Worm (Caenorhabditis elegans) whole organism, L2 larva: ENCODE measurements around the gene srz-18.

Experiments used
- F13H6.1 ChIP-seq: sonication (generic microtip); optimal IDR thresholded peaks from 2 replicates; lab custom pipeline; 2016; ENCODE audit warnings: missing genetic modification characterization, missing compliant biosample characterization
- R02D3.7 ChIP-seq: fragments of 150-350 bp; optimal IDR thresholded peaks from 2 replicates; lab custom pipeline; 2014; ENCODE audit warnings: missing biosample characterization, missing genetic modification characterization
- Y55F3AM.14 ChIP-seq: fragments of 200-800 bp; sonication (Bioruptor generic); optimal IDR thresholded peaks from 2 replicates; lab custom pipeline; 2018; ENCODE audit warnings: mild to moderate bottlenecking, missing genetic modification characterization, missing compliant biosample characterization
- ZK546.5 ChIP-seq: sonication (generic microtip); optimal IDR thresholded peaks from 2 replicates; lab custom pipeline; 2017; ENCODE audit warnings: missing biosample characterization, missing genetic modification characterization
- aly-2 ChIP-seq: fragments of 150-350 bp; optimal IDR thresholded peaks from 2 replicates; lab custom pipeline; 2014; ENCODE audit warnings: missing biosample characterization, missing genetic modification characterization
- ama-1 ChIP-seq: fragments of 150-350 bp; optimal IDR thresholded peaks from 2 replicates; lab custom pipeline; 2018; ENCODE audit warnings: inconsistent platforms
- blmp-1 ChIP-seq: sonication (generic microtip); optimal IDR thresholded peaks from 2 replicates; lab custom pipeline; 2017; ENCODE audit warnings: missing genetic modification characterization, mild to moderate bottlenecking, missing compliant biosample characterization, antibody characterized with exemption, moderate library complexity; ENCODE audit not compliant: insufficient read depth
- ceh-82 ChIP-seq: fragments of 150-350 bp; optimal IDR thresholded peaks from 2 replicates; lab custom pipeline; 2014; ENCODE audit warnings: missing biosample characterization, missing genetic modification characterization
- crh-2 ChIP-seq: sonication (generic microtip); optimal IDR thresholded peaks from 2 replicates; lab custom pipeline; 2017; ENCODE audit warnings: missing biosample characterization, missing genetic modification characterization
- egl-27 ChIP-seq: sonication (generic microtip); optimal IDR thresholded peaks from 3 replicates; lab custom pipeline; 2017; ENCODE audit warnings: missing biosample characterization, missing genetic modification reagents, missing genetic modification characterization
- elt-1 ChIP-seq: fragments of 150-350 bp; optimal IDR thresholded peaks from 2 replicates; lab custom pipeline; 2014; ENCODE audit warnings: missing biosample characterization, missing genetic modification characterization
- elt-3 ChIP-seq: sonication (generic microtip); optimal IDR thresholded peaks from 2 replicates; lab custom pipeline; 2017; ENCODE audit warnings: missing biosample characterization, missing genetic modification characterization
- fos-1 ChIP-seq: fragments of 150-350 bp; optimal IDR thresholded peaks from 2 replicates; lab custom pipeline; 2014; ENCODE audit warnings: missing biosample characterization, missing genetic modification characterization
- gmeb-1 ChIP-seq: fragments of 150-350 bp; optimal IDR thresholded peaks from 2 replicates; lab custom pipeline; 2014; ENCODE audit warnings: missing biosample characterization, missing genetic modification characterization
- lin-11 ChIP-seq: fragments of 150-350 bp; sonication (generic microtip); optimal IDR thresholded peaks from 2 replicates; lab custom pipeline; 2014; ENCODE audit warnings: missing biosample characterization, missing genetic modification characterization, inconsistent platforms, mixed read lengths
- lin-13 ChIP-seq: fragments of 150-350 bp; optimal IDR thresholded peaks from 2 replicates; lab custom pipeline; 2014; ENCODE audit warnings: missing biosample characterization, missing genetic modification reagents, missing genetic modification characterization
- lin-39 ChIP-seq: fragments of 150-350 bp; optimal IDR thresholded peaks from 2 replicates; lab custom pipeline; 2014; ENCODE audit warnings: missing biosample characterization, missing genetic modification reagents, missing genetic modification characterization
- lsy-2 ChIP-seq, 2 experiments: fragments of 150-350 bp in 1 of 2; sonication (generic microtip) in 1 of 2; optimal IDR thresholded peaks; 2 replicates each; lab custom pipeline; 2014 to 2017; ENCODE audit warnings: missing biosample characterization in 2 of 2, missing genetic modification characterization in 2 of 2
- mab-5 ChIP-seq: fragments of 150-350 bp; optimal IDR thresholded peaks from 2 replicates; lab custom pipeline; 2014; ENCODE audit warnings: missing biosample characterization, missing genetic modification characterization
- nhr-12 ChIP-seq: fragments of 150-350 bp; optimal IDR thresholded peaks from 2 replicates; lab custom pipeline; 2014; ENCODE audit warnings: missing biosample characterization, missing genetic modification characterization
- nhr-129 ChIP-seq: fragments of 150-350 bp; optimal IDR thresholded peaks from 2 replicates; lab custom pipeline; 2014; ENCODE audit warnings: missing biosample characterization, missing genetic modification characterization
- nhr-21 ChIP-seq: fragments of 150-350 bp; optimal IDR thresholded peaks from 2 replicates; lab custom pipeline; 2014; ENCODE audit warnings: missing biosample characterization, missing genetic modification characterization
- nhr-23 ChIP-seq: fragments of 150-350 bp; optimal IDR thresholded peaks from 2 replicates; lab custom pipeline; 2014; ENCODE audit warnings: missing biosample characterization, missing genetic modification reagents, missing genetic modification characterization
- nhr-25 ChIP-seq: fragments of 150-350 bp; sonication (generic microtip); optimal IDR thresholded peaks from 3 replicates; lab custom pipeline; 2014; ENCODE audit warnings: missing biosample characterization, missing genetic modification characterization
- nhr-6 ChIP-seq: fragments of 150-350 bp; optimal IDR thresholded peaks from 2 replicates; lab custom pipeline; 2014; ENCODE audit warnings: missing biosample characterization, missing genetic modification characterization
- nhr-77 ChIP-seq: fragments of 150-350 bp; optimal IDR thresholded peaks from 2 replicates; lab custom pipeline; 2014; ENCODE audit warnings: missing biosample characterization, missing genetic modification characterization
- peb-1 ChIP-seq: fragments of 150-350 bp; optimal IDR thresholded peaks from 2 replicates; lab custom pipeline; 2014; ENCODE audit warnings: missing biosample characterization, missing genetic modification characterization
- sem-4 ChIP-seq: fragments of 150-350 bp; optimal IDR thresholded peaks from 2 replicates; lab custom pipeline; 2014; ENCODE audit warnings: missing biosample characterization, missing genetic modification reagents, missing genetic modification characterization
- sma-9 ChIP-seq, 2 experiments: fragments of 150-350 bp in 1 of 2; sonication (generic microtip) in 1 of 2; optimal IDR thresholded peaks; 2 replicates each; lab custom pipeline; 2014 to 2016; ENCODE audit warnings: missing genetic modification characterization in 2 of 2, mild to moderate bottlenecking in 1 of 2, missing biosample characterization in 1 of 2, missing compliant biosample characterization in 1 of 2, missing genetic modification reagents in 1 of 2, moderate library complexity in 1 of 2
- snpc-4 ChIP-seq: fragments of 150-350 bp; optimal IDR thresholded peaks from 2 replicates; lab custom pipeline; 2014; ENCODE audit warnings: missing biosample characterization, missing genetic modification characterization
- unc-39 ChIP-seq: fragments of 150-350 bp; optimal IDR thresholded peaks from 2 replicates; lab custom pipeline; 2014; ENCODE audit warnings: missing biosample characterization, missing genetic modification characterization
- unc-62 ChIP-seq: fragments of 150-350 bp; optimal IDR thresholded peaks from 2 replicates; lab custom pipeline; 2014; ENCODE audit warnings: missing biosample characterization, missing genetic modification reagents, missing genetic modification characterization
- zag-1 ChIP-seq: fragments of 150-350 bp; optimal IDR thresholded peaks from 2 replicates; lab custom pipeline; 2014; ENCODE audit warnings: missing biosample characterization, missing genetic modification characterization
- ztf-1 ChIP-seq: fragments of 200-800 bp; sonication (Bioruptor generic); conservative IDR thresholded peaks from 2 replicates; pipeline ENCODE4 v1.3.6; 2022; ENCODE audit warnings: missing genetic modification characterization, missing compliant biosample characterization
- ztf-11 ChIP-seq: sonication (generic microtip); optimal IDR thresholded peaks from 2 replicates; lab custom pipeline; 2017; ENCODE audit warnings: missing biosample characterization, missing genetic modification characterization
- ztf-4 ChIP-seq: fragments of 150-350 bp; optimal IDR thresholded peaks from 2 replicates; lab custom pipeline; 2014; ENCODE audit warnings: missing biosample characterization, missing genetic modification characterization

Gene srz-18

DNA sequence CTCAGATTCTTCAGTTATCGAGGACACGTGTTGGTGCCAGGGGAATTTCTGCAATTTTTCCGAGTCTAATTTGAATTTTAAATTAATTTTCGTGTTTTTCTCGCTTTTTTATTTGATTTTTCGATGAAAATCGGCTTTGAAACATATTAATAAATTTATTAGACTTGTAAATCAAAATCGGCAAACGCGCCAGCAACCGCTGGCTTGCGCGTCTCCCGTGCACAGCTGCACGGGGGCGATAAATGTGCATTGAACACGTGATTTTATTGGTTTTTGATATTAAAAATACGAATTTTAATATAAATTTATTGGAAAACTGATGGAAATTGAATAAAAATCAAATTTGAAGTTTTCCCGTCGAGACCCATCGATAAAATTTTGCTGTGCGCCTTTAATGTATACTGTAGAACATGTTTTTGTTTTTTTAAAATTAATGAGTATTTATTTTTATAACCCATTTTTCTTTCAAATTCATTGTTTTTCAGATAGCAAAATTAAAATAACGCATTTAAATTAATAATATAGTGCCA, 45.9 kb upstream of the srz-18 start, which contains the start of gene F26F2.7 (continued):
- TF ChIP-seq nhr-77 (tag; lab: Kevin White, UChicago) = no peak
- TF ChIP-seq ceh-82 (tag; lab: Kevin White, UChicago) = no peak
- no peak for TF ChIP-seq ama-1 (lab: Kevin White, UChicago)
- TF ChIP-seq ZK546.5 (tag; lab: Kevin White, UChicago) = no peak
- TF ChIP-seq nhr-21 = peak; percentile 58
- TF ChIP-seq unc-62 (GFP tag; lab: Kevin White, UChicago) = no peak
- peak; percentile 71 for TF ChIP-seq sem-4 (tag; lab: Kevin White, UChicago)
- peak; percentile 21 for TF ChIP-seq R02D3.7 (tag; lab: Kevin White, UChicago)
- no peak for TF ChIP-seq elt-3 (tag; lab: Kevin White, UChicago)

DNA sequence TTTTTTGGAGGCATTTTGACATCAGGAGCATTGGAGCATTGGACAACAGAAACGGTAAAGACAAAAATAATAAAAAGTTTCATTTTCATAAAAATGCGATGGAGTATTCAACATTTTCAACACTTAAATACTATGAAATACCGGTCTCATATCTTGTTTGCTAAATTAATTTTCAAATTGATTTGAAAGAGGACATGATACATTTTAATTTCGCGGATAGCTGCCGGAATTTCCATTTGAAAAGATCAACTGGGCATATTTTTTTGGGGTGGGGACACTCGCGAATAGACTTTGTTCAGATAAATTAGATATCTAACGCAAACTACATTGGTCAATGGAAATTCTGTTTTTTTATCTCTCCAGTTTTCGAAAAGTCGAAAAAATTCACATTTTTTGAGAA, 31.8 kb upstream of the srz-18 start, which contains the start of gene F26F2.10:
F26F2.10 (minus strand) TSS at position 101 of the 400 bp plus-strand sequence.
- TF ChIP-seq lin-39 (tag; lab: Kevin White, UChicago) = no peak
- TF ChIP-seq nhr-21 = no peak
- TF ChIP-seq lsy-2 (tag; optimal IDR thresholded peaks at IDR 0.05; lab: Kevin White, UChicago) = no peak
- no peak for TF ChIP-seq unc-62 (GFP tag; lab: Kevin White, UChicago)
- TF ChIP-seq snpc-4 (tag; lab: Kevin White, UChicago) = no peak
- no peak for TF ChIP-seq nhr-129 (tag; lab: Kevin White, UChicago)

DNA sequence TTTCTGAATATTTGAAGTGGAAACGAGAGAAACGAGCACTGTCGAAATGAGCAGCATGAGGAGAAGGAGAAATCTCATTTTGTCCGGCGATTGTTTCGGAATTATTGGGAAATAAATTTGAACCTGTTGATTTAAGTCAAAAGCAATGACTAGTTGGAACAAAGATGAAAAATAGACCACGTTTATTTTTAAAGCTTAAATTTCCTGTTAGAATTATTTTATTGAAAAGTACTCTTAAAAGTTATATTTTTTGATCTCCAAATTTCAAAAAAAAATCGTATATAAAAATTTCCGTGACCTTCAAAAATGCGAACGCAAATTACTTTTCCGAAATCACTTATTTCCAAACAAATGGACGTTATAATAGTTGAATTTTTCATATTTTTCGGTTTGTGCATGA, 30.9 kb upstream of the srz-18 start, which contains the start of gene F26F2.11:
F26F2.11 (minus strand) TSS at position 101 of the 400 bp plus-strand sequence.
- TF ChIP-seq ztf-4 (no peak), nhr-23 (tag; lab: Kevin White, UChicago) (no peak), fos-1 (tag; lab: Kevin White, UChicago) (no peak), ama-1 (lab: Kevin White, UChicago) (no peak), ztf-11 (no peak), mab-5 (tag; lab: Kevin White, UChicago) (no peak), peb-1 (tag; lab: Kevin White, UChicago) (no peak), ZK546.5 (tag; lab: Kevin White, UChicago) (no peak), egl-27 (tag; lab: Kevin White, UChicago) (no peak), elt-1 (tag; lab: Kevin White, UChicago) (no peak), nhr-6 (no peak), nhr-12 (tag; lab: Kevin White, UChicago) (no peak), ztf-1 (no peak)

DNA sequence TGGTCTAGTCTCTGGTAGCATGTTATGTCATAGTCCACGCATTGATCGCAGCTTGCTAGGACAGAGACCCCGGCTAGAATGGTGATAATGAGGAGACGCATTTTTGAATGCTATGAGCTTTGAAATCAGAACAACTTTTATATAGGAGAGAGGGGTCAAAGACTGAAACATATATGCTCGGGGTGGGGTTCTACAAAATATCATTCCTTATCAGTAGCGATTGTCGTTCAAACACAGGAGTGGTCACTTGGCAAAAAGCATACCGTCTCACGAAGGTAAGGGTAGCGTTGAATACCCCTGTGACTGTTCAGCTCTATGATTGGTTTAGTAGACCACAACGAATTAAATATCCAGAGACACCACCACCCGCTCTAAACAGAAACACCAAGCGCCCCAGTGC, 29.4 kb upstream of the srz-18 start, which contains the start of gene F46B3.1:
F46B3.1 (minus strand) TSS at position 101 of the 400 bp plus-strand sequence.
- no peak for TF ChIP-seq R02D3.7 (tag; lab: Kevin White, UChicago)
- TF ChIP-seq unc-39 = no peak
- no peak for TF ChIP-seq nhr-6
- no peak for TF ChIP-seq gmeb-1 (tag; lab: Kevin White, UChicago)
- no peak for TF ChIP-seq Y55F3AM.14 (GFP tag; lab: Kevin White, UChicago)
- TF ChIP-seq lin-11 (tag; lab: Kevin White, UChicago) = no peak

DNA sequence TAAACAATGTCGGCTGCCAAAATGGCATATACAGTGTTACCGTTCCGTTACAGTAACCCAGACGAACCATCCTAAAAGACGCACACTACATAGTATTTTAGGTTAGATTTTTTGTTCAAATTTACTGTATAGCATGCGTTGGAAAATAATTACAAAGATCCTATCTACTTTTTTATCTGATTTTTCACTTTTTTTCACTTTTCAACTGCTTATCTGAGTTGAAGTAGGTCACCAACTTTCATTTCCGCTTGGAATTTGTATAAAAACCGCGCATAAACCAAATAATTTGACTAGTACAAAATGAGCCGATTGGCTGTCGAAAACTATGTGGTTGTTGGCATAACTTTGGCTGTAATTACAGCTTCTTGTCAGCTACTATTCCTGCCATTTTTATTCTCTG, 26.7 kb upstream of the srz-18 start, which contains the start of gene col-163:
col-163 (plus strand) TSS at position 301 of the 400 bp plus-strand sequence.
- no peak for TF ChIP-seq ama-1 (lab: Kevin White, UChicago)
- no peak for TF ChIP-seq nhr-12 (tag; lab: Kevin White, UChicago)

DNA sequence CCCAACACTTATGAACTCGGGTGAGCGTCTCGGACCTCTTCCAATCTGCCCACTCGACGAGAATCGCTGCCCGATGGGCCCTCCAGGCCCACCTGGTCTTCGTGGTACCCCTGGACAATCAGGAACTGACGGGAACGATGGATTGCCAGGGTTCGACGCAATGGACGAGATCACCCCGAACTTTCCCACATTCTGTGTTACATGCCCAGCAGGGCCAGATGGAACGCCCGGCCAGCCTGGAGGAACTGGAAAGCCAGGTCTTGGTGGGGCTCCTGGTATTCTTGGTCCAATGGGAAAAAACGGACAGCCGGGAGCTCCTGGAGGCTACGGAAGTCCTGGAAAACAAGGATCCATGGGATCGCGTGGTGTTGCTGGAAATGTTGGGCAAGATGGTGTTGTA, 25.8 kb upstream of the srz-18 start:
- TF ChIP-seq aly-2 (tag; lab: Kevin White, UChicago) (no peak), nhr-25 (tag; lab: Kevin White, UChicago) (no peak), elt-3 (tag; lab: Kevin White, UChicago) (no peak), lsy-2 (tag; optimal IDR thresholded peaks at IDR 0.05; lab: Kevin White, UChicago) (no peak), lin-13 (GFP tag; lab: Kevin White, UChicago) (no peak), gmeb-1 (tag; lab: Kevin White, UChicago) (no peak), ztf-11 (no peak), snpc-4 (tag; lab: Kevin White, UChicago) (no peak), zag-1 (tag; lab: Kevin White, UChicago) (no peak), crh-2 (no peak), ztf-1 (no peak), sem-4 (tag; lab: Kevin White, UChicago) (no peak), ama-1 (lab: Kevin White, UChicago) (no peak), blmp-1 (tag; lab: Kevin White, UChicago) (no peak), F13H6.1 (tag; lab: Kevin White, UChicago) (no peak), unc-62 (GFP tag; lab: Kevin White, UChicago) (no peak), sma-9 (GFP tag; optimal IDR thresholded peaks at IDR 0.05; lab: Kevin White, UChicago) (no peak), sma-9 (tag; optimal IDR thresholded peaks at IDR 0.05; lab: Kevin White, UChicago) (no peak)
